Worm (Caenorhabditis elegans): ENCODE results near the gene sre-37.
A peak's percentile ranks its signal among the peaks of the same experiment; 100 is the strongest.

sre-37 gene

ce11 chrII:12457275-12457674 lies 8.4 kb upstream of the sre-37 start, which contains the start of gene sre-38:
Gene sre-38, plus strand, starts transcription at chrII:12457575.
- TF ChIP-seq C06A6.2 (GFP tag; conservative IDR thresholded peaks at IDR 0.05), result no peak
- no peak for TF ChIP-seq nhr-80 (tag; optimal IDR thresholded peaks at IDR 0.05)
- TF ChIP-seq ceh-58 (GFP tag; IDR thresholded peaks at IDR 0.05), result no peak
- TF ChIP-seq B0336.3 (GFP tag; IDR thresholded peaks at IDR 0.05), result no peak
- no peak for TF ChIP-seq tbx-9 (tag; optimal IDR thresholded peaks at IDR 0.05; ENCODE audit: borderline replicate concordance)
- no peak for TF ChIP-seq ceh-27 (GFP tag; optimal IDR thresholded peaks at IDR 0.05)
- TF ChIP-seq Y56A3A.18 (GFP tag; IDR thresholded peaks at IDR 0.05), result no peak
- no peak for TF ChIP-seq hmg-20 (GFP tag; IDR thresholded peaks at IDR 0.05)
- no peak for TF ChIP-seq lin-26 (GFP tag; IDR thresholded peaks at IDR 0.05)
- no peak for TF ChIP-seq fkh-3 (tag; optimal IDR thresholded peaks at IDR 0.05)
- no peak for TF ChIP-seq somi-1 (GFP tag; optimal IDR thresholded peaks at IDR 0.05)
- TF ChIP-seq ztf-22 (GFP tag; optimal IDR thresholded peaks at IDR 0.05), result no peak

DNA sequence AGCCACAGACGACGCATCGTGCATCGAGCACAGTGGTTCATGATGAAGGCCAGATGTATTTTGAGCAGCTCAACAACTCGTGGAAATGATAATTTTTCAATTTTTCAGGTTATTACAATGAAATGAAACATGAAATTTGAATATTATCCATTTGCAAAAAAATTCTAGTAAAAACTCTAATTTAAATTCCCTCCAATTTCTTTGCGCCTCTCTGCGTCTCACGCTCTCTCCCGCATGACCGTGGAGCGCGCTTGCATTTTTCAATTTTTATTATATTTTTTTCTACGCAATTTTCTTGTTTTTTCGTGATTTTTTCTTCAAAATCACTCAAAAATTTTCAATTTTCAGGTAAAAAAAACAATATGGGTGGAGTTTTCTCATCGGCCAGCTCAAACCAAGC lies 6.2 kb upstream of the sre-37 start, which contains the start of gene tag-281:
tag-281 (plus strand) TSS at position 340 of the 400 bp plus-strand sequence.
- TF ChIP-seq lir-1 (GFP tag; conservative IDR thresholded peaks at IDR 0.05), result 0 out of 2 replicates have a peak, but pooled peaks have one; percentile 14
- peak; percentile 39 for TF ChIP-seq snpc-1.1 (tag; optimal IDR thresholded peaks at IDR 0.05; ENCODE audit: insufficient read depth)
- peak; percentile 9 for TF ChIP-seq K12H6.12 (tag; optimal IDR thresholded peaks at IDR 0.05)
- TF ChIP-seq madf-6 (GFP tag; IDR thresholded peaks at IDR 0.05), result peak; percentile 79
- TF ChIP-seq lsl-1 (GFP tag; optimal IDR thresholded peaks at IDR 0.05), result peak; percentile 66
- TF ChIP-seq xnd-1 (tag; optimal IDR thresholded peaks at IDR 0.05), result peak; percentile 52
- peak; percentile 38 for TF ChIP-seq snpc-1.3 (tag; optimal IDR thresholded peaks at IDR 0.05; ENCODE audit: insufficient read depth)
- TF ChIP-seq lag-1 (GFP tag; IDR thresholded peaks at IDR 0.05), result no peak
- no peak for TF ChIP-seq snpc-4 (GFP tag; optimal IDR thresholded peaks at IDR 0.05)
- TF ChIP-seq snpc-4 (tag; optimal IDR thresholded peaks at IDR 0.05), result peak in 3 of 4 experiments; percentile 1 to 60 (median 33)
- no peak for TF ChIP-seq unc-130 (GFP tag; optimal IDR thresholded peaks at IDR 0.05)
- peak; percentile 56; the same call in 1 of the 2 replicates for TF ChIP-seq dox-1 (GFP tag; IDR thresholded peaks at IDR 0.05)
- TF ChIP-seq attf-3 (GFP tag; conservative IDR thresholded peaks at IDR 0.05), result peak; percentile 38; the same call in 1 of the 2 replicates
- TF ChIP-seq attf-5 (GFP tag; optimal IDR thresholded peaks at IDR 0.05), result peak; percentile 73
- TF ChIP-seq snpc-3.4 (tag; optimal IDR thresholded peaks at IDR 0.05), result no peak
- TF ChIP-seq athp-1 (tag; optimal IDR thresholded peaks at IDR 0.05), result peak; percentile 25
- TF ChIP-seq Y53G8AR.9 (GFP tag; conservative IDR thresholded peaks at IDR 0.05), result peak; percentile 50; the same call in 1 of the 2 replicates
- no peak for TF ChIP-seq ztf-3 (GFP tag; optimal IDR thresholded peaks at IDR 0.05)
- TF ChIP-seq pbrm-1 (GFP tag; IDR thresholded peaks at IDR 0.05), result peak; percentile 66; the same call in 1 of the 2 replicates
- peak; percentile 56 for TF ChIP-seq tbp1 (GFP tag; optimal IDR thresholded peaks at IDR 0.05)
- peak; percentile 32; the same call in 1 of the 2 replicates for TF ChIP-seq madf-8 (GFP tag; conservative IDR thresholded peaks at IDR 0.05)
- TF ChIP-seq mcd-1 (GFP tag; IDR thresholded peaks at IDR 0.05), result peak; percentile 98
- no peak for TF ChIP-seq T07F8.4 (tag; optimal IDR thresholded peaks at IDR 0.05)
- peak; percentile 28; the same call in 1 of the 2 replicates for TF ChIP-seq D2030.7 (GFP tag; IDR thresholded peaks at IDR 0.05)
- TF ChIP-seq chd-7 (tag; optimal IDR thresholded peaks at IDR 0.05), result no peak
- TF ChIP-seq efl-1 (GFP tag; optimal IDR thresholded peaks at IDR 0.05), result peak; percentile 87
- TF ChIP-seq hmg-1.2 (GFP tag; IDR thresholded peaks at IDR 0.05), result peak; percentile 100
- peak; percentile 35; the same call in 1 of the 2 replicates for TF ChIP-seq ceh-91 (GFP tag; IDR thresholded peaks at IDR 0.05)
- TF ChIP-seq F49E8.2 (tag; optimal IDR thresholded peaks at IDR 0.05; ENCODE audit: insufficient read depth), result peak; percentile 41
- peak; percentile 89 for TF ChIP-seq dpl-1 (GFP tag; optimal IDR thresholded peaks at IDR 0.05)
- peak; percentile 53 for TF ChIP-seq hsf-1 (GFP tag; IDR thresholded peaks at IDR 0.05)
- no peak for TF ChIP-seq tbx-9 (tag; optimal IDR thresholded peaks at IDR 0.05; ENCODE audit: borderline replicate concordance)
- no peak for TF ChIP-seq him-1 (tag; optimal IDR thresholded peaks at IDR 0.05)
- TF ChIP-seq F33H1.4 (GFP tag; IDR thresholded peaks at IDR 0.05), result peak; percentile 73
- peak; percentile 44 for TF ChIP-seq pha-4 (tag; optimal IDR thresholded peaks at IDR 0.05)
- TF ChIP-seq rcor-1 (GFP tag; IDR thresholded peaks at IDR 0.05), result peak; percentile 59

Data from whole organism, young adult.